Fruit fly (Drosophila melanogaster) whole organism, prepupa: ENCODE results near the gene CG33664.

ENCODE experiments used
- CG10631 ChIP-seq: fragments of 200-800 bp; sonication (Bioruptor generic); optimal IDR thresholded peaks from 2 replicates; lab custom pipeline; 2016; ENCODE audit warnings: missing biosample characterization, missing genetic modification characterization
- CG10669 ChIP-seq: fragments of 200-800 bp; sonication (Bioruptor generic); optimal IDR thresholded peaks from 3 replicates; lab custom pipeline; 2018; ENCODE audit warnings: missing biosample characterization, mild to moderate bottlenecking, missing genetic modification characterization, moderate library complexity
- CG11294 ChIP-seq: fragments of 200-800 bp; sonication (Bioruptor generic); IDR thresholded peaks from 2 replicates; pipeline ENCODE4 v1.3.6; 2022; ENCODE audit warnings: missing biosample characterization, missing genetic modification characterization
- CG11762 ChIP-seq: fragments of 200-800 bp; sonication (Bioruptor generic); optimal IDR thresholded peaks from 3 replicates; lab custom pipeline; 2016; ENCODE audit warnings: missing biosample characterization, missing genetic modification characterization; ENCODE audit not compliant: insufficient read depth
- CG11902 ChIP-seq: fragments of 200-800 bp; sonication (Bioruptor generic); optimal IDR thresholded peaks from 3 replicates; lab custom pipeline; 2016; ENCODE audit warnings: missing biosample characterization, missing genetic modification characterization
- CG15336 ChIP-seq: fragments of 200-800 bp; sonication (Bioruptor generic); IDR thresholded peaks from 2 replicates; pipeline ENCODE4 v1.3.6; 2022; ENCODE audit warnings: missing biosample characterization, missing genetic modification characterization
- CG1621 ChIP-seq: fragments of 200-800 bp; sonication (Bioruptor generic); optimal IDR thresholded peaks from 3 replicates; lab custom pipeline; 2018; ENCODE audit warnings: missing biosample characterization, mild to moderate bottlenecking, missing genetic modification characterization
- CG16779 ChIP-seq: fragments of 200-800 bp; sonication (Bioruptor generic); optimal IDR thresholded peaks from 3 replicates; lab custom pipeline; 2017; ENCODE audit warnings: missing biosample characterization, mild to moderate bottlenecking, missing genetic modification characterization
- CG3032 ChIP-seq: fragments of 200-800 bp; optimal IDR thresholded peaks from 2 replicates; lab custom pipeline; 2019; ENCODE audit warnings: missing biosample characterization, mild to moderate bottlenecking, missing genetic modification characterization, moderate library complexity
- CG32006 ChIP-seq: fragments of 200-800 bp; sonication (Bioruptor generic); optimal IDR thresholded peaks from 3 replicates; lab custom pipeline; 2017; ENCODE audit warnings: missing biosample characterization, mild to moderate bottlenecking, missing genetic modification characterization
- CG3919 ChIP-seq: fragments of 200-800 bp; sonication (Bioruptor generic); optimal IDR thresholded peaks from 3 replicates; lab custom pipeline; 2016; ENCODE audit warnings: missing biosample characterization, missing genetic modification characterization
- CG4318 ChIP-seq: fragments of 200-800 bp; sonication (Bioruptor generic); optimal IDR thresholded peaks from 3 replicates; lab custom pipeline; 2017; ENCODE audit warnings: missing biosample characterization, mild to moderate bottlenecking, missing genetic modification characterization
- CG6276 ChIP-seq: fragments of 200-800 bp; sonication (Bioruptor generic); optimal IDR thresholded peaks from 2 replicates; lab custom pipeline; 2017; ENCODE audit warnings: missing biosample characterization, mild to moderate bottlenecking, missing genetic modification characterization
- CG6792 ChIP-seq: fragments of 200-800 bp; sonication (Bioruptor generic); optimal IDR thresholded peaks from 3 replicates; lab custom pipeline; 2016; ENCODE audit warnings: missing biosample characterization, missing genetic modification characterization
- CG6854 ChIP-seq: fragments of 200-800 bp; sonication (Bioruptor generic); optimal IDR thresholded peaks from 2 replicates; lab custom pipeline; 2017; ENCODE audit warnings: missing biosample characterization, mild to moderate bottlenecking, missing genetic modification characterization
- CG7368 ChIP-seq: fragments of 200-800 bp; sonication (Bioruptor generic); optimal IDR thresholded peaks from 3 replicates; lab custom pipeline; 2016; ENCODE audit warnings: missing biosample characterization, missing genetic modification characterization
- CG8119 ChIP-seq: fragments of 200-800 bp; sonication (Bioruptor generic); IDR thresholded peaks from 3 replicates; pipeline ENCODE4 v1.3.6; 2022; ENCODE audit warnings: missing biosample characterization, missing genetic modification characterization
- CG8319 ChIP-seq: fragments of 200-800 bp; sonication (Bioruptor generic); optimal IDR thresholded peaks from 3 replicates; lab custom pipeline; 2016; ENCODE audit warnings: missing biosample characterization, missing genetic modification characterization
- CG8632 ChIP-seq: fragments of 200-800 bp; sonication (Bioruptor generic); optimal IDR thresholded peaks from 3 replicates; lab custom pipeline; 2016; ENCODE audit warnings: missing biosample characterization, missing genetic modification characterization
- CG9139 ChIP-seq: fragments of 200-800 bp; sonication (Bioruptor generic); optimal IDR thresholded peaks from 3 replicates; lab custom pipeline; 2017; ENCODE audit warnings: missing biosample characterization, mild to moderate bottlenecking, missing genetic modification characterization
- Eip75B ChIP-seq: fragments of 200-800 bp; sonication (Bioruptor generic); optimal IDR thresholded peaks from 3 replicates; lab custom pipeline; 2016; ENCODE audit warnings: missing biosample characterization, missing genetic modification characterization
- Eip78C ChIP-seq: fragments of 200-800 bp; sonication (Bioruptor generic); peaks from one replicate; lab custom pipeline; 2016; ENCODE audit warnings: missing biosample characterization, missing genetic modification characterization
- Eip93F ChIP-seq: fragments of 200-800 bp; sonication (Bioruptor generic); optimal IDR thresholded peaks from 2 replicates; lab custom pipeline; 2016; ENCODE audit warnings: missing biosample characterization, mild to moderate bottlenecking, missing genetic modification characterization
- Ets96B ChIP-seq: fragments of 200-800 bp; optimal IDR thresholded peaks from 2 replicates; lab custom pipeline; 2019; ENCODE audit warnings: missing biosample characterization, mild to moderate bottlenecking, missing genetic modification characterization, moderate library complexity
- Gug ChIP-seq: fragments of 200-800 bp; sonication (Bioruptor generic); IDR thresholded peaks from 2 replicates; pipeline ENCODE4 v1.3.6; 2022; ENCODE audit warnings: missing biosample characterization, missing genetic modification characterization
- Hr38 ChIP-seq: sonication (Bioruptor generic); optimal IDR thresholded peaks from 2 replicates; lab custom pipeline; 2016; ENCODE audit warnings: missing biosample characterization, missing genetic modification characterization
- Hr39 ChIP-seq: fragments of 200-800 bp; sonication (Bioruptor generic); optimal IDR thresholded peaks from 2 replicates; lab custom pipeline; 2016; ENCODE audit warnings: missing biosample characterization, missing genetic modification characterization
- Hr4 ChIP-seq: fragments of 200-800 bp; sonication (Bioruptor generic); optimal IDR thresholded peaks from 3 replicates; lab custom pipeline; 2016; ENCODE audit warnings: missing biosample characterization, missing genetic modification characterization
- Met ChIP-seq: fragments of 200-800 bp; sonication (Bioruptor generic); optimal IDR thresholded peaks from 3 replicates; lab custom pipeline; 2016; ENCODE audit warnings: missing biosample characterization, missing genetic modification characterization
- OdsH ChIP-seq: fragments of 200-800 bp; sonication (Bioruptor generic); optimal IDR thresholded peaks from 3 replicates; lab custom pipeline; 2016; ENCODE audit warnings: missing biosample characterization, missing genetic modification characterization
- Sox14 ChIP-seq: fragments of 200-800 bp; sonication (Bioruptor generic); optimal IDR thresholded peaks from 3 replicates; lab custom pipeline; 2016; ENCODE audit warnings: missing biosample characterization, missing genetic modification characterization
- achi ChIP-seq: fragments of 200-800 bp; sonication (Bioruptor generic); optimal IDR thresholded peaks from 3 replicates; lab custom pipeline; 2016; ENCODE audit warnings: missing biosample characterization, missing genetic modification characterization
- acj6 ChIP-seq: fragments of 200-800 bp; sonication (Bioruptor generic); optimal IDR thresholded peaks from 3 replicates; lab custom pipeline; 2016; ENCODE audit warnings: missing biosample characterization, missing genetic modification characterization
- cyc ChIP-seq: fragments of 200-800 bp; sonication (Bioruptor generic); optimal IDR thresholded peaks from 3 replicates; lab custom pipeline; 2016; ENCODE audit warnings: missing biosample characterization, missing genetic modification characterization
- dac ChIP-seq: fragments of 200-800 bp; sonication (Bioruptor generic); optimal IDR thresholded peaks from 2 replicates; lab custom pipeline; 2017; ENCODE audit warnings: missing biosample characterization, mild to moderate bottlenecking, missing genetic modification characterization
- dsx ChIP-seq: fragments of 200-800 bp; optimal IDR thresholded peaks from 3 replicates; lab custom pipeline; 2019; ENCODE audit warnings: missing biosample characterization, mild to moderate bottlenecking, missing genetic modification characterization, moderate library complexity; ENCODE audit not compliant: poor library complexity, severe bottlenecking
- esn ChIP-seq: fragments of 200-800 bp; sonication (Bioruptor generic); optimal IDR thresholded peaks from 2 replicates; lab custom pipeline; 2016; ENCODE audit warnings: missing biosample characterization, mild to moderate bottlenecking, missing genetic modification characterization, moderate library complexity
- fd85E ChIP-seq: fragments of 200-800 bp; sonication (Bioruptor generic); optimal IDR thresholded peaks from 3 replicates; lab custom pipeline; 2016; ENCODE audit warnings: missing biosample characterization, missing genetic modification characterization
- fkh ChIP-seq: fragments of 200-800 bp; sonication (Bioruptor generic); optimal IDR thresholded peaks from 3 replicates; lab custom pipeline; 2017; ENCODE audit warnings: missing biosample characterization, mild to moderate bottlenecking, missing genetic modification characterization, moderate library complexity
- lz ChIP-seq: fragments of 200-800 bp; sonication (Bioruptor generic); optimal IDR thresholded peaks from 3 replicates; lab custom pipeline; 2016; ENCODE audit warnings: missing biosample characterization, missing genetic modification characterization
- net ChIP-seq: fragments of 200-800 bp; sonication (Bioruptor generic); optimal IDR thresholded peaks from 3 replicates; lab custom pipeline; 2016; ENCODE audit warnings: missing biosample characterization, missing genetic modification characterization
- pdm3 ChIP-seq: fragments of 200-800 bp; sonication (Bioruptor generic); optimal IDR thresholded peaks from 3 replicates; lab custom pipeline; 2016; ENCODE audit warnings: missing biosample characterization, missing genetic modification characterization
- salr ChIP-seq, 2 experiments: fragments of 200-800 bp; sonication (Bioruptor generic); optimal IDR thresholded peaks; 3 replicates each; lab custom pipeline; 2016 to 2018; ENCODE audit warnings: missing biosample characterization in 2 of 2, missing genetic modification characterization in 2 of 2, mild to moderate bottlenecking in 1 of 2
- ss ChIP-seq, 2 experiments: fragments of 200-800 bp; sonication (Bioruptor generic); optimal IDR thresholded peaks; 2 replicates in 1 of 2; 3 replicates in 1 of 2; lab custom pipeline; 2017 to 2018; ENCODE audit warnings: mild to moderate bottlenecking in 2 of 2, missing biosample characterization in 2 of 2, missing genetic modification characterization in 2 of 2, moderate library complexity in 1 of 2
- svp ChIP-seq: fragments of 200-800 bp; sonication (Bioruptor generic); peaks from one replicate; lab custom pipeline; 2016; ENCODE audit warnings: missing biosample characterization, missing genetic modification characterization
- topi ChIP-seq: fragments of 200-800 bp; sonication (Bioruptor generic); optimal IDR thresholded peaks from 3 replicates; lab custom pipeline; 2016; ENCODE audit warnings: missing biosample characterization, missing genetic modification characterization
- vri ChIP-seq: fragments of 200-800 bp; sonication (Bioruptor generic); optimal IDR thresholded peaks from 3 replicates; lab custom pipeline; 2016; ENCODE audit warnings: missing biosample characterization, mild to moderate bottlenecking, missing genetic modification characterization

The CG33664 gene

DNA sequence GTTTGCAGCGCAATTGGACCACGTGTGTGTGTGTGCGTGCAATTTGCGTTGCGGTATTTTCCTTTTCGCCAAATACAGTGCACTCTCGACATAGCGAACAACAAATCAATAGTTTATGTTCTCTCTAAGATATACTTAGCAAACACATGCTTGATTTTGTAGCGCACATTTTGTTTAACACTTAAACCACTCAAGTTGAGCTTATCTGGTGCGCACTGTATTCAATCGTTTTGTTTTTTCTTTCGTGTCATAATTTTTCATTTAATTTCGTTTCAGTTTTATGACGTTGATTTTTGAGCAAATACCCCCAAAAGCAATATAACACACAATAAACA lies 17.7 kb upstream of the CG33664 start (continued):
- peak; percentile 83 for TF ChIP-seq CG8632 (GFP tag; lab: Kevin White, UChicago)
- TF ChIP-seq Eip75B, result peak; percentile 88
- peak; percentile 85 for TF ChIP-seq CG10631 (GFP tag; lab: Kevin White, UChicago)
- TF ChIP-seq Ets96B (tag; lab: Kevin White, UChicago), result peak; percentile 71
- peak; percentile 78 for TF ChIP-seq CG3032 (tag; lab: Kevin White, UChicago)
- TF ChIP-seq CG1621 (tag; lab: Kevin White, UChicago), result peak; percentile 69
- peak; percentile 96 for TF ChIP-seq CG15336 (GFP tag; lab: Robert Waterston, UW)
- peak; percentile 91 for TF ChIP-seq Gug (GFP tag; lab: Robert Waterston, UW)

DNA sequence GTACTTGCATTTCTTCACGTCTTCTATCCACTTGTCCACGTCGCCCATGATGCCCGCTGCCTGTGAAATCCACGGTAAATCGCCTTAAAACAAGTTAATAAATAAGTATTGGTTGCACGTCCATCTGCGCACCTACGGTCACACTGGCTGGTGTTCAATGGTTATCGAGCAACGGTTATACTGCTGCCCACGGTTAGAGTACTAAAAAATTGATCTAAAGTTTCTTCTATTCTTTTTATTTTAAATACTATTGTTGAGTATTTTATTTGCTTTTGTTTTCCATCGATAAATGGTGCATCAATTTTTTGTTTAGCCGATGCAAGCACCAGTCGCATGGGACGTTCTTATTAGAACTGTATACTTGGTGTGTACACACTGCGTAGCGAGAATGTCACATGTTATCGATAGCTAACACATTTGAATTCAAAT lies 11.2 kb upstream of the CG33664 start, which contains the start of gene PpV:
TSS of gene PpV (minus strand) at position 147 of the 429 bp plus-strand sequence.
- TF ChIP-seq Sox14 (peak; percentile 21), topi (GFP tag; lab: Kevin White, UChicago) (peak; percentile 2), Eip78C (peak; percentile 14), CG4318 (no peak), fkh (GFP tag; lab: Kevin White, UChicago) (peak; percentile 55), CG3032 (tag; lab: Kevin White, UChicago) (peak; percentile 5), cyc (no peak), CG6854 (GFP tag; lab: Kevin White, UChicago) (no peak), Hr4 (GFP tag; lab: Kevin White, UChicago) (no peak), achi (GFP tag; lab: Kevin White, UChicago) (peak; percentile 28), dsx (GFP tag; lab: Kevin White, UChicago) (peak; percentile 14)

DNA sequence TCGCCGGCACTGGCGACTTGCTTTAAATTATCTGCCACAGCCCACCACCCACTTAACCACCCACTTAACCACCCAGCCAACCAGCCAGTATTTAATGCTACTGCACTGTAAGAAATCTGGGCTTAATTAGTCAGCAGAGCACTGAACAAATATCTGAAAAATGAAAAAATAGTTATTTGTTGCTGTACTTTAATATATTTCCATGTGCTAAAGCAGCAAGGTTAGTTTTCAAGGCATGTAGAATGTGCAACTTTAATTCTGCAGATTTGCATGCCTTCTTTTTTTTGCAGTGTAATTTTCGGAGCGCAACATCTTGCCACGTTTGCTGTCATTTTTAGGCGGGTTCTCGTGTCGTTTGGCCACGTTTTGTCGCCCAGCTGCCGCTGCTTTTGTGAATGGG lies 8.4 kb upstream of the CG33664 start:
- TF ChIP-seq topi (GFP tag; lab: Kevin White, UChicago) (no peak), esn (GFP tag; lab: Kevin White, UChicago) (no peak), ss (GFP tag; optimal IDR thresholded peaks at IDR 0.05; lab: Kevin White, UChicago) (no peak), CG11294 (no peak), CG10669 (no peak), OdsH (GFP tag; lab: Kevin White, UChicago) (no peak), CG6792 (GFP tag; lab: Kevin White, UChicago) (no peak), CG8632 (GFP tag; lab: Kevin White, UChicago) (no peak), salr (GFP tag; optimal IDR thresholded peaks at IDR 0.05; lab: Kevin White, UChicago) (no peak), Eip75B (no peak), Eip78C (peak; percentile 67), dac (GFP tag; lab: Kevin White, UChicago) (no peak), CG16779 (tag; lab: Kevin White, UChicago) (no peak), Hr38 (GFP tag; lab: Kevin White, UChicago) (no peak), CG9139 (GFP tag; lab: Kevin White, UChicago) (no peak), CG32006 (GFP tag; lab: Kevin White, UChicago) (peak; percentile 5), CG7368 (no peak), CG11902 (GFP tag; lab: Kevin White, UChicago) (no peak), CG8319 (GFP tag; lab: Kevin White, UChicago) (no peak), acj6 (GFP tag; lab: Kevin White, UChicago) (no peak), CG6854 (GFP tag; lab: Kevin White, UChicago) (no peak), fkh (GFP tag; lab: Kevin White, UChicago) (no peak), Ets96B (tag; lab: Kevin White, UChicago) (no peak), CG8119 (GFP tag; lab: Robert Waterston, UW) (no peak), vri (GFP tag; lab: Kevin White, UChicago) (no peak), Met (GFP tag; lab: Kevin White, UChicago) (no peak), Eip93F (GFP tag; lab: Kevin White, UChicago) (no peak), pdm3 (GFP tag; lab: Kevin White, UChicago) (peak; percentile 4), lz (GFP tag; lab: Kevin White, UChicago) (peak; percentile 6), CG1621 (tag; lab: Kevin White, UChicago) (no peak), CG6276 (no peak), CG11762 (GFP tag; lab: Kevin White, UChicago) (no peak), net (GFP tag; lab: Kevin White, UChicago) (no peak), CG3032 (tag; lab: Kevin White, UChicago) (no peak), CG10631 (GFP tag; lab: Kevin White, UChicago) (no peak), CG3919 (no peak), svp (GFP tag; lab: Kevin White, UChicago) (no peak), dsx (GFP tag; lab: Kevin White, UChicago) (no peak), Sox14 (no peak), Hr39 (GFP tag; lab: Kevin White, UChicago) (peak; percentile 30), Gug (GFP tag; lab: Robert Waterston, UW) (no peak), fd85E (GFP tag; lab: Kevin White, UChicago) (no peak)
